Fruit fly (Drosophila melanogaster) whole organism, adult: ENCODE results near the gene FarO.

ENCODE experiments used
- CG11617 ChIP-seq: fragments of 200-800 bp; sonication (Bioruptor generic); optimal IDR thresholded peaks from 2 replicates; lab custom pipeline; 2017; ENCODE audit warnings: mild to moderate bottlenecking, missing biosample characterization, missing genetic modification reagents, missing genetic modification characterization
- CG12768 ChIP-seq: fragments of 200-800 bp; sonication (Bioruptor generic); optimal IDR thresholded peaks from 2 replicates; lab custom pipeline; 2017; ENCODE audit warnings: missing biosample characterization, missing genetic modification characterization, mild to moderate bottlenecking, moderate library complexity, missing genetic modification reagents
- CG14711 ChIP-seq: fragments of 200-800 bp; sonication (Bioruptor generic); optimal IDR thresholded peaks from 2 replicates; lab custom pipeline; 2018; ENCODE audit warnings: missing biosample characterization, mild to moderate bottlenecking, missing genetic modification characterization, moderate library complexity
- CG1620 ChIP-seq: fragments of 200-800 bp; sonication (Bioruptor generic); optimal IDR thresholded peaks from 2 replicates; lab custom pipeline; 2016; ENCODE audit warnings: missing biosample characterization, missing genetic modification characterization
- CG33017 ChIP-seq: fragments of 200-800 bp; sonication (Bioruptor generic); optimal IDR thresholded peaks from 2 replicates; lab custom pipeline; 2018; ENCODE audit warnings: missing biosample characterization, mild to moderate bottlenecking, missing genetic modification characterization, moderate library complexity
- CG5204 ChIP-seq: fragments of 200-800 bp; sonication (Bioruptor generic); optimal IDR thresholded peaks from 2 replicates; lab custom pipeline; 2016; ENCODE audit warnings: missing biosample characterization, missing genetic modification characterization
- CG7045 ChIP-seq: fragments of 200-800 bp; sonication (Bioruptor generic); optimal IDR thresholded peaks from 2 replicates; lab custom pipeline; 2017; ENCODE audit warnings: missing biosample characterization, mild to moderate bottlenecking, missing genetic modification characterization
- CG7101 ChIP-seq: fragments of 200-800 bp; sonication (Bioruptor generic); optimal IDR thresholded peaks from 2 replicates; lab custom pipeline; 2018; ENCODE audit warnings: missing biosample characterization, mild to moderate bottlenecking, missing genetic modification characterization, moderate library complexity
- Clk ChIP-seq: fragments of 200-800 bp; sonication (Bioruptor generic); optimal IDR thresholded peaks from 2 replicates; lab custom pipeline; 2017; ENCODE audit warnings: missing biosample characterization, missing genetic modification characterization
- Crg-1 ChIP-seq: fragments of 200-800 bp; sonication (Bioruptor generic); optimal IDR thresholded peaks from 2 replicates; lab custom pipeline; 2016; ENCODE audit warnings: missing biosample characterization, missing genetic modification characterization
- Hr96 ChIP-seq: fragments of 200-800 bp; sonication (Bioruptor generic); optimal IDR thresholded peaks from 2 replicates; lab custom pipeline; 2016; ENCODE audit warnings: missing biosample characterization, missing genetic modification characterization
- Mnt ChIP-seq: fragments of 200-800 bp; sonication (Bioruptor generic); optimal IDR thresholded peaks from 2 replicates; lab custom pipeline; 2016; ENCODE audit warnings: missing biosample characterization, mild to moderate bottlenecking, missing genetic modification characterization
- bab1 ChIP-seq: fragments of 200-800 bp; sonication (Bioruptor generic); optimal IDR thresholded peaks from 3 replicates; lab custom pipeline; 2019; ENCODE audit warnings: missing biosample characterization, mild to moderate bottlenecking, missing genetic modification characterization, moderate library complexity
- cic ChIP-seq: fragments of 200-800 bp; sonication (Bioruptor generic); optimal IDR thresholded peaks from 2 replicates; lab custom pipeline; 2017; ENCODE audit warnings: missing biosample characterization, mild to moderate bottlenecking, missing genetic modification characterization, moderate library complexity
- cnc ChIP-seq, 2 experiments: fragments of >200 bp; optimal IDR thresholded peaks; 2 replicates each; lab custom pipeline; 2017
- kay ChIP-seq: fragments of 200-800 bp; sonication (Bioruptor generic); peaks from one replicate; lab custom pipeline; 2016; ENCODE audit warnings: missing biosample characterization, missing genetic modification characterization, borderline replicate concordance
- ovo ChIP-seq: fragments of 200-800 bp; sonication (Bioruptor generic); optimal IDR thresholded peaks from 2 replicates; lab custom pipeline; 2016; ENCODE audit warnings: missing biosample characterization, missing genetic modification characterization
- pad ChIP-seq: fragments of 200-800 bp; sonication (Bioruptor generic); optimal IDR thresholded peaks from 3 replicates; lab custom pipeline; 2017; ENCODE audit warnings: missing biosample characterization, missing genetic modification characterization, mild to moderate bottlenecking, moderate library complexity, missing genetic modification reagents
- tj ChIP-seq: fragments of 200-800 bp; sonication (Bioruptor generic); optimal IDR thresholded peaks from 3 replicates; lab custom pipeline; 2017; ENCODE audit warnings: missing biosample characterization, mild to moderate bottlenecking, missing genetic modification characterization, moderate library complexity
- toe ChIP-seq: fragments of 200-800 bp; sonication (Bioruptor generic); optimal IDR thresholded peaks from 2 replicates; lab custom pipeline; 2016; ENCODE audit warnings: missing biosample characterization, missing genetic modification characterization

Gene FarO

dm6 chrX:2161020-2161419 lies 42.6 kb downstream of the FarO start:
- TF ChIP-seq CG11617 (GFP tag; lab: Kevin White, UChicago) (no peak), ovo (GFP tag; lab: Kevin White, UChicago) (no peak), kay (GFP tag; lab: Kevin White, UChicago) (no peak), CG14711 (tag; lab: Kevin White, UChicago) (no peak), CG12768 (GFP tag; lab: Kevin White, UChicago) (no peak), CG7045 (GFP tag; lab: Kevin White, UChicago) (no peak), Hr96 (GFP tag; lab: Kevin White, UChicago) (no peak), CG1620 (GFP tag; lab: Kevin White, UChicago) (no peak), Crg-1 (GFP tag; lab: Kevin White, UChicago) (no peak), bab1 (GFP tag; lab: Kevin White, UChicago) (no peak), CG33017 (tag; lab: Kevin White, UChicago) (no peak), cic (GFP tag; lab: Kevin White, UChicago) (no peak), CG5204 (GFP tag; lab: Kevin White, UChicago) (no peak), cnc (optimal IDR thresholded peaks at IDR 0.05; lab: Kevin White, UChicago) (no peak), CG7101 (tag; lab: Kevin White, UChicago) (no peak), Clk (no peak), Mnt (GFP tag; lab: Kevin White, UChicago) (no peak)

dm6 chrX:2158668-2159163 lies 45.0 kb downstream of the FarO start, which contains the start of gene wapl:
wapl (minus strand) TSS chrX:2158983.
- TF ChIP-seq tj (no peak), CG33017 (tag; lab: Kevin White, UChicago) (no peak), ovo (GFP tag; lab: Kevin White, UChicago) (no peak), cnc (optimal IDR thresholded peaks at IDR 0.05; lab: Kevin White, UChicago) (no peak), pad (GFP tag; lab: Kevin White, UChicago) (peak; percentile 16), Hr96 (GFP tag; lab: Kevin White, UChicago) (no peak), CG12768 (GFP tag; lab: Kevin White, UChicago) (no peak), CG11617 (GFP tag; lab: Kevin White, UChicago) (no peak), Crg-1 (GFP tag; lab: Kevin White, UChicago) (peak; percentile 11), CG5204 (GFP tag; lab: Kevin White, UChicago) (no peak), CG7101 (tag; lab: Kevin White, UChicago) (peak; percentile 27), Mnt (GFP tag; lab: Kevin White, UChicago) (peak; percentile 61), Clk (no peak), CG7045 (GFP tag; lab: Kevin White, UChicago) (no peak), CG14711 (tag; lab: Kevin White, UChicago) (peak; percentile 34), bab1 (GFP tag; lab: Kevin White, UChicago) (peak; percentile 79), CG1620 (GFP tag; lab: Kevin White, UChicago) (peak; percentile 47)

dm6 chrX:2157929-2158610 lies 45.6 kb downstream of the FarO start:
- TF ChIP-seq CG12768 (GFP tag; lab: Kevin White, UChicago) (no peak), kay (GFP tag; lab: Kevin White, UChicago) (no peak), Mnt (GFP tag; lab: Kevin White, UChicago) (peak; percentile 31), CG11617 (GFP tag; lab: Kevin White, UChicago) (no peak), pad (GFP tag; lab: Kevin White, UChicago) (peak; percentile 25), toe (no peak), cnc (optimal IDR thresholded peaks at IDR 0.05; lab: Kevin White, UChicago) (no peak), ovo (GFP tag; lab: Kevin White, UChicago) (no peak), Crg-1 (GFP tag; lab: Kevin White, UChicago) (no peak), tj (peak; percentile 86)

dm6 chrX:2155868-2156267 lies 47.8 kb downstream of the FarO start:
- TF ChIP-seq Mnt (GFP tag; lab: Kevin White, UChicago) (peak; percentile 14), pad (GFP tag; lab: Kevin White, UChicago) (peak; percentile 91), CG7101 (tag; lab: Kevin White, UChicago) (peak; percentile 4), CG7045 (GFP tag; lab: Kevin White, UChicago) (no peak), tj (peak; percentile 62), Clk (no peak)
